Worm (Caenorhabditis elegans) whole organism, L4 larva: ENCODE results near the gene T10F2.5.

Experiments used
- F26F4.8 ChIP-seq: fragments of 200-800 bp; sonication (Bioruptor generic); conservative IDR thresholded peaks from 2 replicates; pipeline ENCODE4 v1.3.6; 2022; ENCODE audit warnings: missing genetic modification characterization, missing compliant biosample characterization
- F37D6.2 ChIP-seq: sonication (generic microtip); optimal IDR thresholded peaks from 2 replicates; lab custom pipeline; 2016; ENCODE audit warnings: mild to moderate bottlenecking, missing genetic modification characterization, missing compliant biosample characterization
- T20F7.1 ChIP-seq: fragments of 200-800 bp; sonication (Bioruptor generic); optimal IDR thresholded peaks from 2 replicates; lab custom pipeline; 2018; ENCODE audit warnings: mild to moderate bottlenecking, missing genetic modification characterization, missing compliant biosample characterization
- Y48G9A.11 ChIP-seq: fragments of 200-800 bp; sonication (Bioruptor generic); IDR thresholded peaks from 2 replicates; pipeline ENCODE4 v1.3.6; 2022; ENCODE audit warnings: missing genetic modification reagents, missing genetic modification characterization, missing compliant biosample characterization
- ZK546.5 ChIP-seq, 2 experiments: sonication (generic microtip); optimal IDR thresholded peaks; 2 replicates each; lab custom pipeline; 2017; ENCODE audit warnings: missing biosample characterization in 2 of 2, missing genetic modification characterization in 2 of 2
- ceh-28 ChIP-seq: fragments of 150-350 bp; optimal IDR thresholded peaks from 2 replicates; lab custom pipeline; 2014; ENCODE audit warnings: missing biosample characterization, missing genetic modification reagents, missing genetic modification characterization
- ces-1 ChIP-seq: fragments of 150-350 bp; sonication (generic microtip); optimal IDR thresholded peaks from 4 replicates; lab custom pipeline; 2014; ENCODE audit warnings: missing biosample characterization, missing genetic modification reagents, missing genetic modification characterization
- ctbp-1 ChIP-seq: fragments of 200-800 bp; sonication (Bioruptor generic); IDR thresholded peaks from 2 replicates; pipeline ENCODE4 v1.3.6; 2022; ENCODE audit warnings: missing genetic modification reagents, missing genetic modification characterization, missing compliant biosample characterization
- daf-16 ChIP-seq, 3 experiments: sonication (generic microtip); optimal IDR thresholded peaks; 2 replicates each; lab custom pipeline; 2016 to 2017; ENCODE audit warnings: missing genetic modification characterization in 3 of 3, missing genetic modification reagents in 3 of 3, mild to moderate bottlenecking in 2 of 3, missing compliant biosample characterization in 2 of 3, missing biosample characterization in 1 of 3, moderate library complexity in 1 of 3
- daf-8 ChIP-seq: fragments of 200-800 bp; sonication (Bioruptor generic); IDR thresholded peaks from 2 replicates; pipeline ENCODE4 v1.3.6; 2022; ENCODE audit warnings: missing genetic modification characterization, missing compliant biosample characterization
- dmd-6 ChIP-seq: fragments of 200-800 bp; sonication (Bioruptor generic); IDR thresholded peaks from 2 replicates; pipeline ENCODE4 v1.3.6; 2022; ENCODE audit warnings: missing genetic modification reagents, missing genetic modification characterization, missing compliant biosample characterization
- dpl-1 ChIP-seq: fragments of 150-350 bp; optimal IDR thresholded peaks from 2 replicates; lab custom pipeline; 2014; ENCODE audit warnings: missing biosample characterization, missing genetic modification reagents, missing genetic modification characterization
- gei-8 ChIP-seq: fragments of 200-800 bp; sonication (Bioruptor generic); optimal IDR thresholded peaks from 2 replicates; lab custom pipeline; 2018; ENCODE audit warnings: mild to moderate bottlenecking, missing genetic modification characterization, missing compliant biosample characterization
- hlh-11 ChIP-seq: fragments of 200-800 bp; sonication (Bioruptor generic); optimal IDR thresholded peaks from 2 replicates; lab custom pipeline; 2018; ENCODE audit warnings: mild to moderate bottlenecking, missing genetic modification characterization, missing compliant biosample characterization
- lin-38 ChIP-seq: fragments of 200-800 bp; sonication (Bioruptor generic); IDR thresholded peaks from 2 replicates; pipeline ENCODE4 v1.3.6; 2022; ENCODE audit warnings: missing genetic modification reagents, missing genetic modification characterization, missing compliant biosample characterization
- lin-39 ChIP-seq: fragments of 150-350 bp; optimal IDR thresholded peaks from 2 replicates; lab custom pipeline; 2014; ENCODE audit warnings: missing biosample characterization, missing genetic modification reagents, missing genetic modification characterization
- lsy-2 ChIP-seq, 2 experiments: fragments of 150-350 bp in 1 of 2; sonication (generic microtip) in 1 of 2; optimal IDR thresholded peaks; 2 replicates each; lab custom pipeline; 2014 to 2017; ENCODE audit warnings: missing biosample characterization in 2 of 2, missing genetic modification characterization in 2 of 2
- madf-5 ChIP-seq, 2 experiments: fragments of 200-800 bp; sonication (Bioruptor generic); IDR thresholded peaks; 2 replicates each; pipeline ENCODE4 v1.3.6; 2022; ENCODE audit warnings: missing compliant biosample characterization in 2 of 2, missing genetic modification characterization in 2 of 2
- madf-9 ChIP-seq: fragments of 200-800 bp; sonication (Bioruptor generic); conservative IDR thresholded peaks from 2 replicates; pipeline ENCODE4 v1.3.6; 2022; ENCODE audit warnings: missing genetic modification reagents, missing genetic modification characterization, missing compliant biosample characterization
- mes-2 ChIP-seq: sonication (generic microtip); optimal IDR thresholded peaks from 2 replicates; lab custom pipeline; 2016; ENCODE audit warnings: missing genotype, mild to moderate bottlenecking, missing genetic modification characterization, missing compliant biosample characterization; ENCODE audit not compliant: poor library complexity, severe bottlenecking
- nhr-10 ChIP-seq: fragments of 150-350 bp; optimal IDR thresholded peaks from 2 replicates; lab custom pipeline; 2014; ENCODE audit warnings: missing biosample characterization, missing genetic modification characterization
- nhr-42 ChIP-seq: fragments of 200-800 bp; sonication (Bioruptor generic); IDR thresholded peaks from 2 replicates; pipeline ENCODE4 v1.3.6; 2022; ENCODE audit warnings: missing genetic modification characterization, missing compliant biosample characterization
- nhr-6 ChIP-seq: fragments of 150-350 bp; optimal IDR thresholded peaks from 2 replicates; lab custom pipeline; 2014; ENCODE audit warnings: missing biosample characterization, missing genetic modification characterization
- nhr-76 ChIP-seq: fragments of 150-350 bp; optimal IDR thresholded peaks from 2 replicates; lab custom pipeline; 2014; ENCODE audit warnings: missing biosample characterization, missing genetic modification characterization
- nhr-77 ChIP-seq: fragments of 150-350 bp; optimal IDR thresholded peaks from 2 replicates; lab custom pipeline; 2014; ENCODE audit warnings: missing biosample characterization, missing genetic modification characterization
- php-3 ChIP-seq: fragments of 200-800 bp; sonication (Bioruptor generic); IDR thresholded peaks from 2 replicates; pipeline ENCODE4 v1.3.6; 2022; ENCODE audit warnings: missing genetic modification reagents, missing genetic modification characterization, missing compliant biosample characterization
- snpc-4 ChIP-seq: fragments of 150-350 bp; optimal IDR thresholded peaks from 2 replicates; lab custom pipeline; 2014; ENCODE audit warnings: missing biosample characterization, missing genetic modification characterization
- spr-3 ChIP-seq: fragments of 200-800 bp; sonication (Bioruptor generic); optimal IDR thresholded peaks from 2 replicates; lab custom pipeline; 2018; ENCODE audit warnings: mild to moderate bottlenecking, missing genetic modification characterization, missing compliant biosample characterization
- tra-1 ChIP-seq: fragments of 200-800 bp; sonication (Bioruptor generic); IDR thresholded peaks from 2 replicates; pipeline ENCODE4 v1.3.6; 2022; ENCODE audit warnings: missing genetic modification reagents, missing genetic modification characterization, missing compliant biosample characterization
- unc-130 ChIP-seq: sonication (generic microtip); optimal IDR thresholded peaks from 2 replicates; lab custom pipeline; 2016; ENCODE audit warnings: missing genetic modification reagents, missing genetic modification characterization, missing compliant biosample characterization
- unc-39 ChIP-seq: sonication (generic microtip); optimal IDR thresholded peaks from 2 replicates; lab custom pipeline; 2017; ENCODE audit warnings: missing biosample characterization, missing genetic modification characterization
- unc-62 ChIP-seq, 3 experiments: fragments of 150-350 bp in 1 of 3; sonication (generic microtip); optimal IDR thresholded peaks in 2 of 3; peaks in 1 of 3; 1 replicate in 1 of 3; 2 replicates in 2 of 3; lab custom pipeline; 2014 to 2017; ENCODE audit warnings: missing biosample characterization in 3 of 3, missing genetic modification characterization in 3 of 3, missing genetic modification reagents in 3 of 3, missing genotype in 1 of 3
- ztf-11 ChIP-seq: fragments of 150-350 bp; optimal IDR thresholded peaks from 2 replicates; lab custom pipeline; 2014; ENCODE audit warnings: missing biosample characterization, missing genetic modification characterization

Gene T10F2.5

ce11 chrIII:5165211-5165610, 5.8 kb upstream of the T10F2.5 start, which contains the start of gene T10F2.2:
Gene T10F2.2 (minus strand): TSS chrIII:5165311.
- no peak for TF ChIP-seq nhr-77 (tag; lab: Kevin White, UChicago)
- no peak for TF ChIP-seq ces-1 (GFP tag; lab: Kevin White, UChicago)
- no peak for TF ChIP-seq daf-8
- no peak for TF ChIP-seq gei-8 (GFP tag; lab: Kevin White, UChicago)
- TF ChIP-seq unc-39 (tag; lab: Kevin White, UChicago), result no peak
- no peak for TF ChIP-seq lin-39 (tag; lab: Kevin White, UChicago)
- TF ChIP-seq Y48G9A.11 (GFP tag; lab: Robert Waterston, UW), result no peak
- no peak for TF ChIP-seq madf-9 (GFP tag; lab: Robert Waterston, UW)
- no peak for TF ChIP-seq madf-5 (GFP tag; IDR thresholded peaks at IDR 0.05; lab: Robert Waterston, UW)
- TF ChIP-seq hlh-11 (tag; lab: Kevin White, UChicago), result no peak
- TF ChIP-seq spr-3 (GFP tag; lab: Kevin White, UChicago), result no peak
- no peak for TF ChIP-seq snpc-4
- no peak for TF ChIP-seq nhr-10 (tag; lab: Kevin White, UChicago)

- TF ChIP-seq ZK546.5 (tag; optimal IDR thresholded peaks at IDR 0.05; lab: Kevin White, UChicago), result no peak
- peak; percentile 17 for TF ChIP-seq nhr-6
- TF ChIP-seq daf-16 (GFP tag; optimal IDR thresholded peaks at IDR 0.05; lab: Kevin White, UChicago), result no peak
- peak; percentile 14 for TF ChIP-seq daf-16 (tag; optimal IDR thresholded peaks at IDR 0.05; lab: Kevin White, UChicago)
- no peak for TF ChIP-seq nhr-76
- TF ChIP-seq lin-38 (GFP tag; lab: Robert Waterston, UW), result 0 out of 2 replicates have a peak, but pooled peaks have one; percentile 12
- peak; percentile 11 for TF ChIP-seq dpl-1 (GFP tag; lab: Kevin White, UChicago)
- TF ChIP-seq ceh-28, result no peak
- peak in 1 of 2 experiments; percentile 2 for TF ChIP-seq lsy-2 (tag; optimal IDR thresholded peaks at IDR 0.05; lab: Kevin White, UChicago)
- peak; percentile 9 for TF ChIP-seq nhr-77 (tag; lab: Kevin White, UChicago)
- peak; percentile 8 for TF ChIP-seq mes-2 (tag; lab: Kevin White, UChicago)
Observed at ce11 chrIII:5162820-5163631, 3.6 kb upstream of the T10F2.5 start, which contains the start of gene gars-1. Gene gars-1 (minus strand): TSS chrIII:5163627.

- TF ChIP-seq snpc-4 (no peak), F26F4.8 (GFP tag; lab: Robert Waterston, UW) (0 out of 2 replicates have a peak, but pooled peaks have one; percentile 12), unc-62 (GFP tag; optimal IDR thresholded peaks at IDR 0.05 in 1 of 2; lab: Kevin White, UChicago) (peak in 1 of 2 experiments; percentile 91), unc-62 (tag; optimal IDR thresholded peaks at IDR 0.05; lab: Kevin White, UChicago) (no peak)
- TF ChIP-seq, all 104 proteins: peak for 2
Observed at ce11 chrIII:5160803-5161202, 1.4 kb upstream of the T10F2.5 start.

ce11 chrIII:5158674-5159073, 731 bp downstream of the T10F2.5 start, which contains the start of gene oxy-4:
Gene oxy-4 (minus strand): TSS chrIII:5158774.
- no peak for TF ChIP-seq unc-130 (GFP tag; lab: Kevin White, UChicago)
- TF ChIP-seq ctbp-1, result no peak
- TF ChIP-seq lsy-2 (tag; optimal IDR thresholded peaks at IDR 0.05; lab: Kevin White, UChicago), result no peak
- TF ChIP-seq ztf-11 (tag; lab: Kevin White, UChicago), result no peak
- no peak for TF ChIP-seq tra-1 (GFP tag; lab: Robert Waterston, UW)
- no peak for TF ChIP-seq T20F7.1
- TF ChIP-seq ZK546.5 (tag; optimal IDR thresholded peaks at IDR 0.05; lab: Kevin White, UChicago), result no peak
- TF ChIP-seq daf-16 (GFP tag; optimal IDR thresholded peaks at IDR 0.05; lab: Kevin White, UChicago), result no peak
- no peak for TF ChIP-seq daf-16 (tag; optimal IDR thresholded peaks at IDR 0.05; lab: Kevin White, UChicago)
- TF ChIP-seq php-3 (GFP tag; lab: Robert Waterston, UW), result no peak
- no peak for TF ChIP-seq F37D6.2 (tag; lab: Kevin White, UChicago)
- TF ChIP-seq dmd-6 (GFP tag; lab: Robert Waterston, UW), result no peak
- TF ChIP-seq nhr-42 (GFP tag; lab: Robert Waterston, UW), result no peak
